Worm (Caenorhabditis elegans): ENCODE data around the gene lido-11.

DNA sequence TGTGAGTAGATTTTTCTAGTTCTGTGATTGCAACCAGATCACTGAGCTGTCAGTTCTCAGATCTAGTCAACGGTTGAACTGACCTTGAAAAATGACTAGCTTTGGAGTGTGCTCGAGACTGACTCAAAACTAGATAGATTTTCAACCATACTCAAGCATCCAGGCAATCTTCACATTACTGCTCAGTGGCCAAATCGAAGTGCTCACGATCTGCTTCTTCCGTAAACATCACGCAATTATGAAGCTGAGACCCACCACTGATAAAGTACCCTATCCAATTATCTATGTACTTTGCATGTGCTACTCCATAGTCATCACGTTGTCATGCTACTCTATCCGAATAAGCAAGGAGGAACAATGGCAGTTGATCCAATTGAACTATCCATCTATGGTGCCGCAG is 47.6 kb downstream of the lido-11 start:
- no peak for TF ChIP-seq ztf-29 (GFP tag; IDR thresholded peaks at IDR 0.05)
- no peak for TF ChIP-seq flt-1 (GFP tag; IDR thresholded peaks at IDR 0.05)
- no peak for TF ChIP-seq med-1 (GFP tag; optimal IDR thresholded peaks at IDR 0.05; ENCODE audit: insufficient read depth)
- TF ChIP-seq ref-1 (GFP tag; conservative IDR thresholded peaks at IDR 0.05), result no peak
- TF ChIP-seq cog-1 (tag; optimal IDR thresholded peaks at IDR 0.05), result no peak
- TF ChIP-seq tab-1 (GFP tag; IDR thresholded peaks at IDR 0.05), result no peak
